Worm (Caenorhabditis elegans) whole organism, L3 larva: ENCODE data around the gene rpt-2.

Source experiments
- aly-2 ChIP-seq: fragments of 150-350 bp; optimal IDR thresholded peaks from 2 replicates; lab custom pipeline; 2014; ENCODE audit warnings: missing biosample characterization, missing genetic modification characterization
- ama-1 ChIP-seq: fragments of 150-350 bp; optimal IDR thresholded peaks from 2 replicates; lab custom pipeline; 2018
- ceh-82 ChIP-seq: fragments of 150-350 bp; optimal IDR thresholded peaks from 2 replicates; lab custom pipeline; 2014; ENCODE audit warnings: missing biosample characterization, missing genetic modification characterization
- ceh-9 ChIP-seq: sonication (generic microtip); optimal IDR thresholded peaks from 2 replicates; lab custom pipeline; 2018; ENCODE audit warnings: missing biosample characterization, missing genetic modification characterization
- egl-27 ChIP-seq: sonication (generic microtip); optimal IDR thresholded peaks from 4 replicates; lab custom pipeline; 2017; ENCODE audit warnings: missing biosample characterization, missing genetic modification reagents, missing genetic modification characterization
- egl-5 ChIP-seq: fragments of 150-350 bp; optimal IDR thresholded peaks from 2 replicates; lab custom pipeline; 2017; ENCODE audit warnings: missing biosample characterization, missing genetic modification reagents, missing genetic modification characterization, inconsistent platforms
- elt-2 ChIP-seq: sonication (generic microtip); optimal IDR thresholded peaks from 2 replicates; lab custom pipeline; 2016; ENCODE audit warnings: missing genetic modification reagents, mild to moderate bottlenecking, missing genetic modification characterization, missing compliant biosample characterization
- elt-3 ChIP-seq, 3 experiments: fragments of 150-350 bp in 1 of 3; sonication (generic microtip) in 2 of 3; optimal IDR thresholded peaks; 2 replicates in 2 of 3; 4 replicates in 1 of 3; lab custom pipeline; 2014 to 2017; ENCODE audit warnings: missing biosample characterization in 3 of 3, missing genetic modification characterization in 3 of 3
- eor-1 ChIP-seq, 2 experiments: fragments of 150-350 bp; optimal IDR thresholded peaks; 2 replicates each; lab custom pipeline; 2014 to 2018; ENCODE audit warnings: missing biosample characterization in 2 of 2, missing genetic modification characterization in 2 of 2
- fkh-10 ChIP-seq: sonication (generic microtip); optimal IDR thresholded peaks from 2 replicates; lab custom pipeline; 2017; ENCODE audit warnings: missing biosample characterization, missing genetic modification reagents, missing genetic modification characterization
- fkh-2 ChIP-seq: fragments of 150-350 bp; optimal IDR thresholded peaks from 2 replicates; lab custom pipeline; 2014; ENCODE audit warnings: missing biosample characterization, missing genetic modification reagents, missing genetic modification characterization
- fos-1 ChIP-seq: fragments of 150-350 bp; optimal IDR thresholded peaks from 2 replicates; lab custom pipeline; 2014; ENCODE audit warnings: missing biosample characterization, missing genetic modification characterization
- hmg-11 ChIP-seq: sonication (generic microtip); optimal IDR thresholded peaks from 2 replicates; lab custom pipeline; 2016; ENCODE audit warnings: missing genetic modification characterization, missing compliant biosample characterization
- jun-1 ChIP-seq: fragments of 150-350 bp; optimal IDR thresholded peaks from 2 replicates; lab custom pipeline; 2014; ENCODE audit warnings: missing biosample characterization, missing genetic modification reagents, missing genetic modification characterization
- lin-39 ChIP-seq: fragments of 150-350 bp; optimal IDR thresholded peaks from 2 replicates; lab custom pipeline; 2018; ENCODE audit warnings: missing biosample characterization, missing genetic modification reagents, missing genetic modification characterization
- mdl-1 ChIP-seq: fragments of 150-350 bp; optimal IDR thresholded peaks from 2 replicates; lab custom pipeline; 2014; ENCODE audit warnings: missing biosample characterization, missing genetic modification characterization
- nfya-1 ChIP-seq: sonication (generic microtip); optimal IDR thresholded peaks from 2 replicates; lab custom pipeline; 2017; ENCODE audit warnings: missing genetic modification characterization, mild to moderate bottlenecking, missing compliant biosample characterization, antibody characterized with exemption, moderate library complexity; ENCODE audit not compliant: insufficient read depth
- nhr-12 ChIP-seq: fragments of 150-350 bp; optimal IDR thresholded peaks from 2 replicates; lab custom pipeline; 2014; ENCODE audit warnings: missing biosample characterization, missing genetic modification characterization
- nhr-23 ChIP-seq: fragments of 150-350 bp; optimal IDR thresholded peaks from 2 replicates; lab custom pipeline; 2014; ENCODE audit warnings: missing biosample characterization, missing genetic modification reagents, missing genetic modification characterization
- nhr-237 ChIP-seq: fragments of 150-350 bp; optimal IDR thresholded peaks from 2 replicates; lab custom pipeline; 2014; ENCODE audit warnings: missing biosample characterization, missing genetic modification characterization
- nhr-25 ChIP-seq: sonication (generic microtip); optimal IDR thresholded peaks from 2 replicates; lab custom pipeline; 2017; ENCODE audit warnings: missing biosample characterization, missing genetic modification characterization
- nhr-43 ChIP-seq: sonication (generic microtip); optimal IDR thresholded peaks from 2 replicates; lab custom pipeline; 2016; ENCODE audit warnings: mild to moderate bottlenecking, missing genetic modification characterization, missing compliant biosample characterization; ENCODE audit not compliant: poor library complexity, severe bottlenecking
- pha-4 ChIP-seq: fragments of 150-350 bp; optimal IDR thresholded peaks from 2 replicates; lab custom pipeline; 2014; ENCODE audit warnings: missing biosample characterization, missing genetic modification reagents, missing genetic modification characterization
- pqm-1 ChIP-seq: fragments of 150-350 bp; optimal IDR thresholded peaks from 2 replicates; lab custom pipeline; 2017; ENCODE audit warnings: missing biosample characterization, missing genetic modification characterization, inconsistent platforms
- sea-2 ChIP-seq: fragments of 150-350 bp; sonication (generic microtip); optimal IDR thresholded peaks from 4 replicates; lab custom pipeline; 2014; ENCODE audit warnings: missing biosample characterization, missing genetic modification reagents, missing genetic modification characterization
- tbx-2 ChIP-seq: sonication (generic microtip); optimal IDR thresholded peaks from 2 replicates; lab custom pipeline; 2016; ENCODE audit warnings: mild to moderate bottlenecking, missing genetic modification characterization, missing compliant biosample characterization
- unc-62 ChIP-seq: fragments of 150-350 bp; sonication (generic microtip); optimal IDR thresholded peaks from 4 replicates; lab custom pipeline; 2014; ENCODE audit warnings: missing biosample characterization, missing genetic modification reagents, missing genetic modification characterization
- ztf-11 ChIP-seq: fragments of 150-350 bp; optimal IDR thresholded peaks from 2 replicates; lab custom pipeline; 2014; ENCODE audit warnings: missing biosample characterization, missing genetic modification characterization

rpt-2 gene

DNA sequence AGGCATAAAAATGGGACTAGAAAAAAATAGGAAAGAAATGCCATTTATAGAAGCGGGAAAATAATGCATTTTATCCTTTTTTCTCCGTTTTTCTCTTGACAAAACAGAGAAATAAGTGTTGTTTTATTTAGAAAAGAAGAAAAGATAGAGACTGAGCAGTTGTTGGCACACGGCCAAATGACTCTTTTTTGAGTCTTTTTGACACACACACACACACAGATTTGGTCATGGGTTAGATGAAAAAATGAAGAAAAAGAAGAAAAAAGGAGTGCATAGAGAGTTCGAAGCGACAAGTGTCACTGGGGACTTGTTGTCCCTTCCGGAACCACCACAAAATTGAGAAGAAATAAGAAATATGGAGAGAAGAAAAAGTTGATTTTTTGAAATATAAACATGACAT lies 16.0 kb upstream of the rpt-2 start:
- TF ChIP-seq nhr-237 (tag; lab: Kevin White, UChicago) (no peak), ceh-9 (no peak), jun-1 (no peak), hmg-11 (peak; percentile 22), pqm-1 (no peak), unc-62 (peak; percentile 13), nfya-1 (peak; percentile 33), lin-39 (tag; lab: Kevin White, UChicago) (peak; percentile 72)

DNA sequence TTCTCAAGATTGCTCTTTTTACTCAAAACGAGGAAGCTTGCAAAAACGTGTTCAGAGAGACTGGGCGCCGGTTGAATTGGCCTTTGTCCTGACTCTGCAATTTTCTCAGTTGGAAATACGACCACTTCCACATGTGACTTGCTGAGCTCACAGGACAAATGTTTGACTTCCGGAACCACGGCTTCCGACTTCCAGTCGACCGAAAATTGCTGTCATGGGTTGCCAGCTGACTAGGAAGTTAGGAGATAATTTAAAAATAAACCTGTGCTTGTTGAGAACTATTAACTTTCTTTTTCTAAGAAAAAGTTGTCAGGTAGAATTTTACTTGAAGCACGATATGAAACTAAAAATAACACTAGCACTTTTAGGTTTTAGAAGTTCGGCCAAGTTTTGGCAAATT lies 14.1 kb upstream of the rpt-2 start:
- no peak for TF ChIP-seq fos-1 (tag; lab: Kevin White, UChicago)
- no peak for TF ChIP-seq egl-27 (tag; lab: Kevin White, UChicago)
- peak; percentile 52 for TF ChIP-seq tbx-2 (tag; lab: Kevin White, UChicago)
- TF ChIP-seq nhr-25 (tag; lab: Kevin White, UChicago) = no peak
- TF ChIP-seq sea-2 (GFP tag; lab: Kevin White, UChicago) = no peak
- no peak for TF ChIP-seq pqm-1
- TF ChIP-seq lin-39 (tag; lab: Kevin White, UChicago) = no peak
- TF ChIP-seq unc-62 = no peak

DNA sequence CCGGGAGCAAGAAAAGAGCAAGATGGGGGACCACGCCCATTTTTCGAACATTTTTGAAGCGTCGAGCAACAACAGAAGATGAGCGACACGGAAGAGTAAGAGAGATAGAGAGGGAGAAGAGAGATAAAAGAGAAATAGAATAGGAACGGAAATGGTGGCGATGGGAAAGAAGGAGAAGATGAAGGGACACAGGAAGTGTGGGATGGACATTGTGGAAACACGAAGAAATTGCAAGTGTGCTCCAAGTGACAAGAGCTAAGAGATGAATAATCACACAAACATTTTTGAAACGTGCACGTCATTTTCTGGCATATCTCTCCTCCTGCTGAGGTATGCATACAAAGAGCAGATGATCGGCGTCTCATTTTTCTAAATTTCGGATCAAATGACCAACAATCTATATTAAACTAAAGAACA lies 13.1 kb upstream of the rpt-2 start:
- TF ChIP-seq tbx-2 (tag; lab: Kevin White, UChicago) = peak; percentile 28
- peak; percentile 22 for TF ChIP-seq unc-62
- peak; percentile 73 for TF ChIP-seq lin-39 (tag; lab: Kevin White, UChicago)
- TF ChIP-seq egl-5 = peak; percentile 27
- TF ChIP-seq ama-1 = no peak
- TF ChIP-seq nfya-1 = peak; percentile 70
- no peak for TF ChIP-seq mdl-1 (tag; lab: Kevin White, UChicago)

DNA sequence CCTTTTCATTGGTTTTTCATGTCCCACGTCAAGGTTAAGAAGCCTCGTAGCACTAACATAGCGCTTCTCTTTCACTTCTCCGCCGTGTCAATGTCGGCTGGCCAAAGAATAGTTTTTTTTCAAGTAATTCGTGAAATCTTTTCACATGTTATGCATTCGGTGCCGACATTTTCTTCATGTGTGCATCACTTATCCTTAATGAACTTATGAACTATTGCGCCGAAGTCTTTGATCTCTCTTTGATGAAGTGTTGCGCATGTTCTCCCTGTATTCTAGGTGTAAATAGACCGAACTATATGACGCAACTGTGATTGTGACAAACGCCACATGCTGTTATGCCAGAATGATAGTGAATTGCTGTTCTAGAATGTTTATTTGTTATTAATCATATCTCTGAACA lies 4.6 kb upstream of the rpt-2 start:
- peak; percentile 13 for TF ChIP-seq nhr-43
- TF ChIP-seq fkh-2 = no peak
- TF ChIP-seq nhr-12 (tag; lab: Kevin White, UChicago) = no peak
- peak; percentile 51 for TF ChIP-seq nhr-25 (tag; lab: Kevin White, UChicago)

DNA sequence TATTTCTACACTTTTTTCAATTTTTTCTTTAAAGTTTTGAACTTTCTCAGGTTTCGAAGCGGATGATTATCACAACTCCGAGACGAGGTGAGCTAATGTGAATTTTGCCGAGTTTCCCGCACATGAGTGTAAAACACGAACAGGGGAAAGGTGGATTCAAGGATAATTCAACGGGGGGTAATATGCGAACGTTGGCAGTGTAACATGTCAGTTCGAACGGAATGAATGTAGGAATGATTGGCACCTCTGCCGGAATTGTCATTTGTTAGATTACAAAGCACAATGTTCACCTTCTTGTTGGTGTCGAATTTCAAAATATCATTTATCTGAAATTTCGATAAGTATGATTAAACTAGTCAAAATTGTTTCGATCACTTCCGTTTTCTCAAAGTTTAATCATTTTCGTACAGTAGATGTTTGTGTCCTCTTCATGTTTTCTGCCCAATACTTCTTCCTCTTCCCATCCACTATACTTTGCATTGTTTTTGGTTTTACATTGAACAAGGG lies 1.5 kb upstream of the rpt-2 start, which contains the start of gene picc-1:
Gene picc-1 (plus strand): TSS at position 51 of the 507 bp plus-strand sequence.
- no peak for TF ChIP-seq jun-1
- no peak for TF ChIP-seq ztf-11 (tag; lab: Kevin White, UChicago)
- peak; percentile 61 for TF ChIP-seq nhr-43
- peak; percentile 39 for TF ChIP-seq elt-2 (tag; lab: Kevin White, UChicago)
- no peak for TF ChIP-seq ceh-82 (tag; lab: Kevin White, UChicago)
- peak; percentile 66 for TF ChIP-seq aly-2 (tag; lab: Kevin White, UChicago)
- no peak for TF ChIP-seq lin-39 (tag; lab: Kevin White, UChicago)
- TF ChIP-seq nhr-23 (tag; lab: Kevin White, UChicago) = no peak
- TF ChIP-seq sea-2 (GFP tag; lab: Kevin White, UChicago) = no peak
- peak; percentile 84 for TF ChIP-seq ama-1

DNA sequence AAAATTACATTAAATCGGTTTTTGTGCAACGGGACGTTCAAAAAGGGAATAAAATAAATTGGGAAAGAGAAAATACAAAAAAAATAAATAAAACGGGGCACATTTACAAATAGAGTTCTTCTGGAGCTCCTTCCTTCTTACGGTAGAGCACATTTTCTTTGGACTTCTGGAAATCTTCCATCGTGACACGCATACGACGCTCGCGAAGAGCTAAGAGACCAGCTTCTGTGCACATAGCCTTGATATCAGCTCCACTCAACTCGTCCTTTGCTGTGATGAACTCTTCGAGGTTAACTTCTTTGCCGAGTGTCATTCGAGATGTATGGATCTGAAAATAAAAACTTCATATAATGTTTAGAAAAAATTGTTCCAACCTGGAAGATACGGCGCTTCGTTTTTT lies 1.4 kb downstream of the rpt-2 start:
- TF ChIP-seq egl-5 = no peak
- no peak for TF ChIP-seq fkh-10 (GFP tag; lab: Kevin White, UChicago)
- no peak for TF ChIP-seq pha-4 (tag; lab: Kevin White, UChicago)
- TF ChIP-seq nhr-23 (tag; lab: Kevin White, UChicago) = peak; percentile 16

DNA sequence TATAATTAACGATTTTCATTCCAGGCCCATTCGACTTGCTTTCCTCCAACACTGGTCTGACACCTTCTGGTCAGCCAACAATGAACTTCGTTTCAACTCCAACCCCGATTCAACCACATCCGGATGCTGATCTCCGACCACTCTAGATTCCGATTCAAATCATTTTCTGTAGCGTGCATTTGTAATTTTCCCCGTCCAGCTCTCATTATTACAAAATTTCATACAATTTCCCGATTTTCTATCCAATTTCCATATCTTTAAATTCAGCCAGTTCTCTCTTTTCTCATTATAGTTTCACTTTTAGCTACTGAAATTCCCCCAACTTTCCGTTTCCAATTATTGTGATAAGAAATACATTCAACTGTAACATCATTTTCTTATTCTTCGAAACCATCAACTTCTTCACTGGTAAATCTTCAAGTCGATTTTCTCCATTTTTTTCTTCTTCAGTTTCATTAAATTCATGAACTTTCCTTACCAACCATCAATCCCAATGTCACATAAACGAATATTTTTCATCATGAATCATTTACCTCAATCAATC lies 1.9 kb downstream of the rpt-2 start:
- TF ChIP-seq eor-1 (tag; optimal IDR thresholded peaks at IDR 0.05; lab: Kevin White, UChicago) (no peak), nhr-43 (no peak), unc-62 (no peak), pqm-1 (no peak), elt-3 (tag; optimal IDR thresholded peaks at IDR 0.05; lab: Kevin White, UChicago) (no peak)
